Fruit fly (Drosophila melanogaster) whole organism, embryonic: ENCODE data around the gene CG11672.
A peak's percentile ranks its signal among the peaks of the same experiment; 100 is the strongest.

Source experiments
- Atf3 ChIP-seq: fragments of 200-800 bp; sonication (Bioruptor generic); optimal IDR thresholded peaks from 3 replicates; lab custom pipeline; 2016; ENCODE audit warnings: missing biosample characterization, missing genetic modification characterization
- Atf6 ChIP-seq: fragments of 200-800 bp; sonication (Bioruptor generic); IDR thresholded peaks from 2 replicates; pipeline ENCODE4 v1.3.6; 2022; ENCODE audit warnings: missing biosample characterization, missing genetic modification characterization
- CG10959 ChIP-seq: fragments of 200-800 bp; sonication (Bioruptor generic); IDR thresholded peaks from 2 replicates; pipeline ENCODE4 v1.3.6; 2022; ENCODE audit warnings: missing biosample characterization, missing genetic modification characterization
- CG11398 ChIP-seq: fragments of 200-800 bp; sonication (Bioruptor generic); optimal IDR thresholded peaks from 2 replicates; lab custom pipeline; 2016; ENCODE audit warnings: missing biosample characterization, missing genetic modification characterization
- CG12155 ChIP-seq: fragments of 200-800 bp; sonication (Bioruptor generic); optimal IDR thresholded peaks from 3 replicates; lab custom pipeline; 2016; ENCODE audit warnings: missing biosample characterization, missing genetic modification characterization
- CG15073 ChIP-seq: fragments of 200-800 bp; sonication (Bioruptor generic); optimal IDR thresholded peaks from 2 replicates; lab custom pipeline; 2016; ENCODE audit warnings: missing biosample characterization, missing genetic modification characterization
- CG1529 ChIP-seq: fragments of 200-800 bp; sonication (Bioruptor generic); optimal IDR thresholded peaks from 3 replicates; lab custom pipeline; 2018; ENCODE audit warnings: missing biosample characterization, missing genetic modification characterization
- CG16863 ChIP-seq: fragments of 200-800 bp; sonication (Bioruptor generic); optimal IDR thresholded peaks from 3 replicates; lab custom pipeline; 2016; ENCODE audit warnings: missing biosample characterization, missing genetic modification characterization
- CG17186 ChIP-seq: fragments of 200-800 bp; sonication (Bioruptor generic); optimal IDR thresholded peaks from 3 replicates; lab custom pipeline; 2017; ENCODE audit warnings: missing biosample characterization, missing genetic modification reagents, missing genetic modification characterization
- CG17385 ChIP-seq: fragments of 200-800 bp; sonication (Bioruptor generic); optimal IDR thresholded peaks from 3 replicates; lab custom pipeline; 2018; ENCODE audit warnings: missing biosample characterization, mild to moderate bottlenecking, missing genetic modification characterization
- CG18619 ChIP-seq: fragments of 200-800 bp; sonication (Bioruptor generic); optimal IDR thresholded peaks from 3 replicates; lab custom pipeline; 2017; ENCODE audit warnings: missing biosample characterization, mild to moderate bottlenecking, missing genetic modification characterization
- CG6254 ChIP-seq: fragments of 200-800 bp; sonication (Bioruptor generic); optimal IDR thresholded peaks from 3 replicates; lab custom pipeline; 2017; ENCODE audit warnings: mild to moderate bottlenecking, missing biosample characterization, missing genetic modification reagents, missing genetic modification characterization
- CG6683 ChIP-seq: fragments of 200-800 bp; sonication (Bioruptor generic); optimal IDR thresholded peaks from 2 replicates; lab custom pipeline; 2017; ENCODE audit warnings: missing biosample characterization, mild to moderate bottlenecking, missing genetic modification characterization, missing genetic modification reagents
- CG9727 ChIP-seq: fragments of 200-800 bp; sonication (Bioruptor generic); optimal IDR thresholded peaks from 3 replicates; lab custom pipeline; 2017; ENCODE audit warnings: missing biosample characterization, mild to moderate bottlenecking, missing genetic modification characterization
- CG9817 ChIP-seq: fragments of 200-800 bp; sonication (Bioruptor generic); optimal IDR thresholded peaks from 2 replicates; lab custom pipeline; 2018; ENCODE audit warnings: missing biosample characterization, mild to moderate bottlenecking, missing genetic modification characterization, moderate library complexity
- CoRest ChIP-seq: fragments of 200-800 bp; sonication (Bioruptor generic); optimal IDR thresholded peaks from 3 replicates; lab custom pipeline; 2018; ENCODE audit warnings: missing biosample characterization, mild to moderate bottlenecking, missing genetic modification characterization, moderate library complexity
- ERR ChIP-seq: fragments of 200-800 bp; sonication (Bioruptor generic); optimal IDR thresholded peaks from 2 replicates; lab custom pipeline; 2016; ENCODE audit warnings: missing biosample characterization, missing genetic modification characterization
- GATAe ChIP-seq: fragments of 200-800 bp; sonication (Bioruptor generic); conservative IDR thresholded peaks from 2 replicates; pipeline ENCODE4 v1.3.6; 2022; ENCODE audit warnings: missing biosample characterization, missing genetic modification characterization
- HLH3B ChIP-seq: fragments of 200-800 bp; sonication (Bioruptor generic); IDR thresholded peaks from 2 replicates; pipeline ENCODE4 v1.3.6; 2022; ENCODE audit warnings: missing biosample characterization, missing genetic modification characterization
- HmgD ChIP-seq: fragments of 200-800 bp; sonication (Bioruptor generic); optimal IDR thresholded peaks from 3 replicates; lab custom pipeline; 2016; ENCODE audit warnings: missing biosample characterization, missing genetic modification characterization
- Hr3 ChIP-seq: fragments of 200-800 bp; sonication (Bioruptor generic); optimal IDR thresholded peaks from 3 replicates; lab custom pipeline; 2016; ENCODE audit warnings: missing biosample characterization, missing genetic modification characterization
- Hr51 ChIP-seq, 2 experiments: fragments of 200-800 bp; sonication (Bioruptor generic); optimal IDR thresholded peaks; 2 replicates in 1 of 2; 3 replicates in 1 of 2; lab custom pipeline; 2016 to 2018; ENCODE audit warnings: missing biosample characterization in 2 of 2, missing genetic modification characterization in 2 of 2, mild to moderate bottlenecking in 1 of 2, moderate library complexity in 1 of 2
- Kr ChIP-seq: fragments of 200-800 bp; sonication (Bioruptor generic); optimal IDR thresholded peaks from 2 replicates; lab custom pipeline; 2017; ENCODE audit warnings: missing biosample characterization, mild to moderate bottlenecking, missing genetic modification characterization
- Lhr ChIP-seq: fragments of 200-800 bp; sonication (Bioruptor generic); optimal IDR thresholded peaks from 3 replicates; lab custom pipeline; 2017; ENCODE audit warnings: mild to moderate bottlenecking, missing biosample characterization, missing genetic modification reagents, missing genetic modification characterization
- Oli ChIP-seq: fragments of 200-800 bp; sonication (Bioruptor generic); optimal IDR thresholded peaks from 2 replicates; lab custom pipeline; 2018; ENCODE audit warnings: missing biosample characterization, mild to moderate bottlenecking, missing genetic modification characterization, moderate library complexity
- Sin3A ChIP-seq: fragments of >200 bp; optimal IDR thresholded peaks from 2 replicates; lab custom pipeline; 2018
- TFAM ChIP-seq: fragments of 200-800 bp; sonication (Bioruptor generic); optimal IDR thresholded peaks from 2 replicates; lab custom pipeline; 2017; ENCODE audit warnings: missing biosample characterization, missing genetic modification characterization, inconsistent platforms
- ac ChIP-seq: fragments of 200-800 bp; sonication (Bioruptor generic); optimal IDR thresholded peaks from 3 replicates; lab custom pipeline; 2017; ENCODE audit warnings: missing biosample characterization, mild to moderate bottlenecking, missing genetic modification characterization
- chm ChIP-seq: fragments of 200-800 bp; sonication (Bioruptor generic); IDR thresholded peaks from 2 replicates; pipeline ENCODE4 v1.3.6; 2022; ENCODE audit warnings: missing biosample characterization, missing genetic modification characterization
- corto ChIP-seq: fragments of 200-800 bp; sonication (Bioruptor generic); optimal IDR thresholded peaks from 2 replicates; lab custom pipeline; 2016; ENCODE audit warnings: missing biosample characterization, mild to moderate bottlenecking, missing genetic modification characterization, moderate library complexity
- crol ChIP-seq: fragments of 200-800 bp; sonication (Bioruptor generic); IDR thresholded peaks from 2 replicates; pipeline ENCODE4 v1.3.6; 2022; ENCODE audit warnings: missing biosample characterization, missing genetic modification characterization
- danr ChIP-seq: fragments of 200-800 bp; sonication (Bioruptor generic); IDR thresholded peaks from 2 replicates; pipeline ENCODE4 v1.3.6; 2022; ENCODE audit warnings: missing biosample characterization, missing genetic modification characterization
- disco-r ChIP-seq: fragments of 200-800 bp; sonication (Bioruptor generic); optimal IDR thresholded peaks from 2 replicates; lab custom pipeline; 2016; ENCODE audit warnings: missing biosample characterization, missing genetic modification characterization
- dmrt11E ChIP-seq: fragments of 200-800 bp; sonication (Bioruptor generic); optimal IDR thresholded peaks from 3 replicates; lab custom pipeline; 2018; ENCODE audit warnings: missing biosample characterization, mild to moderate bottlenecking, missing genetic modification characterization, moderate library complexity
- dmrt99B ChIP-seq: fragments of 200-800 bp; sonication (Bioruptor generic); optimal IDR thresholded peaks from 2 replicates; lab custom pipeline; 2018; ENCODE audit warnings: missing biosample characterization, mild to moderate bottlenecking, missing genetic modification characterization, moderate library complexity
- ewg ChIP-seq: fragments of 200-800 bp; sonication (Bioruptor generic); optimal IDR thresholded peaks from 3 replicates; lab custom pipeline; 2017; ENCODE audit warnings: mild to moderate bottlenecking, missing biosample characterization, missing genetic modification reagents, missing genetic modification characterization
- fd64A ChIP-seq: fragments of 200-800 bp; sonication (Bioruptor generic); optimal IDR thresholded peaks from 3 replicates; lab custom pipeline; 2018; ENCODE audit warnings: missing biosample characterization, mild to moderate bottlenecking, missing genetic modification characterization
- fd96Cb ChIP-seq: fragments of 200-800 bp; sonication (Bioruptor generic); optimal IDR thresholded peaks from 2 replicates; lab custom pipeline; 2018; ENCODE audit warnings: missing biosample characterization, mild to moderate bottlenecking, missing genetic modification characterization, moderate library complexity
- gce ChIP-seq: fragments of 200-800 bp; sonication (Bioruptor generic); IDR thresholded peaks from 3 replicates; pipeline ENCODE4 v1.3.6; 2022; ENCODE audit warnings: missing biosample characterization, missing genetic modification characterization
- gsb-n ChIP-seq: fragments of 200-800 bp; sonication (Bioruptor generic); optimal IDR thresholded peaks from 3 replicates; lab custom pipeline; 2018; ENCODE audit warnings: missing biosample characterization, mild to moderate bottlenecking, missing genetic modification characterization
- mld ChIP-seq: fragments of 200-800 bp; sonication (Bioruptor generic); IDR thresholded peaks from 3 replicates; pipeline ENCODE4 v1.3.6; 2022; ENCODE audit warnings: missing biosample characterization, missing genetic modification characterization; ENCODE audit not compliant: partially characterized antibody
- oc ChIP-seq: fragments of 200-800 bp; sonication (Bioruptor generic); optimal IDR thresholded peaks from 2 replicates; lab custom pipeline; 2018; ENCODE audit warnings: missing biosample characterization, mild to moderate bottlenecking, missing genetic modification characterization, moderate library complexity
- pan ChIP-seq, 4 experiments: fragments of >200 bp in 3 of 4; fragments of 200-800 bp in 1 of 4; sonication (Bioruptor generic) in 1 of 4; optimal IDR thresholded peaks in 3 of 4; IDR thresholded peaks in 1 of 4; 2 replicates each; pipeline versions ENCODE4 v1.3.6 to Lab custom; 2017 to 2022; ENCODE audit warnings: missing biosample characterization in 2 of 4, missing genetic modification characterization in 2 of 4, mixed read lengths in 1 of 4
- phol ChIP-seq: fragments of 200-800 bp; sonication (Bioruptor generic); optimal IDR thresholded peaks from 3 replicates; lab custom pipeline; 2018; ENCODE audit warnings: missing biosample characterization, mild to moderate bottlenecking, missing genetic modification characterization, moderate library complexity
- schlank ChIP-seq: fragments of 200-800 bp; sonication (Bioruptor generic); optimal IDR thresholded peaks from 2 replicates; lab custom pipeline; 2018; ENCODE audit warnings: missing biosample characterization, mild to moderate bottlenecking, missing genetic modification characterization
- unc-4 ChIP-seq: fragments of 200-800 bp; sonication (Bioruptor generic); IDR thresholded peaks from 2 replicates; pipeline ENCODE4 v1.3.6; 2022; ENCODE audit warnings: missing biosample characterization, missing genetic modification characterization; ENCODE audit not compliant: partially characterized antibody
- wor ChIP-seq: fragments of 200-800 bp; sonication (Bioruptor generic); IDR thresholded peaks from 2 replicates; pipeline ENCODE4 v1.3.6; 2022; ENCODE audit warnings: missing biosample characterization, missing genetic modification characterization
- zfh1 ChIP-seq: fragments of 200-800 bp; sonication (Bioruptor generic); IDR thresholded peaks from 3 replicates; pipeline ENCODE4 v1.3.6; 2022; ENCODE audit warnings: missing biosample characterization, missing genetic modification characterization

Gene CG11672

dm6 chr3R:8239472-8240301 lies 50.7 kb downstream of the CG11672 start (continued):
- peak; percentile 76 for TF ChIP-seq gsb-n
- peak; percentile 76 for TF ChIP-seq CG6683 (GFP tag; lab: Kevin White, UChicago)
- TF ChIP-seq CG6254 (GFP tag; lab: Kevin White, UChicago): peak; percentile 79
- TF ChIP-seq Lhr: peak; percentile 56
- TF ChIP-seq oc (tag; lab: Kevin White, UChicago): peak; percentile 81
- peak; percentile 64 for TF ChIP-seq CG11398 (GFP tag; lab: Kevin White, UChicago)
- TF ChIP-seq Atf6: peak; percentile 82
- TF ChIP-seq CG1529: peak; percentile 89
- TF ChIP-seq CG18619 (GFP tag; lab: Kevin White, UChicago): peak; percentile 95
- TF ChIP-seq CG15073 (GFP tag; lab: Kevin White, UChicago): peak; percentile 54
- TF ChIP-seq chm (GFP tag; lab: Robert Waterston, UW): peak; percentile 75
- TF ChIP-seq CG9727: peak; percentile 96
- no peak for TF ChIP-seq pan (optimal IDR thresholded peaks at IDR 0.05; lab: Kevin White, UChicago)
- peak in 1 of 2 experiments; percentile 73 for TF ChIP-seq pan (GFP tag; optimal IDR thresholded peaks at IDR 0.05 in 1 of 2, IDR thresholded peaks at IDR 0.05 in 1 of 2)
- TF ChIP-seq Hr51 (GFP tag; optimal IDR thresholded peaks at IDR 0.05; lab: Kevin White, UChicago): peak; percentile 74 to 94
- TF ChIP-seq CG12155 (GFP tag; lab: Kevin White, UChicago): peak; percentile 75
- TF ChIP-seq corto (GFP tag; lab: Kevin White, UChicago): no peak
- peak; percentile 81 for TF ChIP-seq disco-r (GFP tag; lab: Kevin White, UChicago)
- no peak for TF ChIP-seq ERR (GFP tag; lab: Kevin White, UChicago)
- peak; percentile 72 for TF ChIP-seq CG16863 (GFP tag; lab: Kevin White, UChicago)
- peak; percentile 55 for TF ChIP-seq fd64A (GFP tag; lab: Kevin White, UChicago)
- TF ChIP-seq gce (GFP tag; lab: Robert Waterston, UW): 0 out of 3 replicates have a peak, but pooled peaks have one; percentile 22
- peak; percentile 76; the same call in 1 of the 3 replicates for TF ChIP-seq zfh1 (GFP tag; lab: Robert Waterston, UW)
- TF ChIP-seq Hr3 (GFP tag; lab: Kevin White, UChicago): peak; percentile 85
- TF ChIP-seq mld: no peak
- peak; percentile 18; the same call in 1 of the 2 replicates for TF ChIP-seq danr
- peak; percentile 40 for TF ChIP-seq schlank
- TF ChIP-seq TFAM (GFP tag; lab: Kevin White, UChicago): no peak
- TF ChIP-seq wor: peak; percentile 43; the same call in 1 of the 2 replicates
- TF ChIP-seq dmrt99B: peak; percentile 92
- TF ChIP-seq unc-4: no peak
- peak; percentile 50 for TF ChIP-seq ac
- TF ChIP-seq CG17385 (GFP tag; lab: Kevin White, UChicago): peak; percentile 92
- peak; percentile 53 for TF ChIP-seq Atf3
- TF ChIP-seq dmrt11E: peak; percentile 80
- TF ChIP-seq crol (GFP tag; lab: Robert Waterston, UW): no peak
- peak; percentile 94 for TF ChIP-seq Oli (tag; lab: Kevin White, UChicago)
- peak; percentile 41; the same call in 1 of the 2 replicates for TF ChIP-seq CG10959
- no peak for TF ChIP-seq CG17186 (GFP tag; lab: Kevin White, UChicago)
- peak; percentile 97 for TF ChIP-seq CoRest (tag; lab: Kevin White, UChicago)
- peak; percentile 84 for TF ChIP-seq fd96Cb
- TF ChIP-seq Sin3A: no peak
- peak; percentile 47; the same call in 1 of the 2 replicates for TF ChIP-seq GATAe (GFP tag; lab: Robert Waterston, UW)
- TF ChIP-seq HLH3B (GFP tag; lab: Robert Waterston, UW): peak; percentile 37
- TF ChIP-seq ewg: peak; percentile 68
- TF ChIP-seq phol: peak; percentile 62
- no peak for TF ChIP-seq HmgD (GFP tag; lab: Kevin White, UChicago)
- no peak for TF ChIP-seq Kr (GFP tag; lab: Kevin White, UChicago)
- peak; percentile 87 for TF ChIP-seq CG9817 (tag; lab: Kevin White, UChicago)
